Fruit fly (Drosophila melanogaster) whole organism, embryonic: ENCODE data around the gene fru.

Experiments used
- Ada2b ChIP-seq: fragments of 200-800 bp; sonication (Bioruptor generic); IDR thresholded peaks from 2 replicates; pipeline ENCODE4 v1.3.6; 2022; ENCODE audit warnings: missing biosample characterization, missing genetic modification characterization
- Atf-2 ChIP-seq: fragments of 200-800 bp; sonication (Bioruptor generic); optimal IDR thresholded peaks from 2 replicates; lab custom pipeline; 2016; ENCODE audit warnings: missing biosample characterization, missing genetic modification characterization
- Atf3 ChIP-seq: fragments of 200-800 bp; sonication (Bioruptor generic); optimal IDR thresholded peaks from 3 replicates; lab custom pipeline; 2016; ENCODE audit warnings: missing biosample characterization, missing genetic modification characterization
- Bdp1 ChIP-seq: fragments of 200-800 bp; sonication (Bioruptor generic); optimal IDR thresholded peaks from 3 replicates; lab custom pipeline; 2016; ENCODE audit warnings: missing biosample characterization, missing genetic modification characterization
- CG10147 ChIP-seq: fragments of 200-800 bp; sonication (Bioruptor generic); optimal IDR thresholded peaks from 2 replicates; lab custom pipeline; 2019; ENCODE audit warnings: missing biosample characterization, mild to moderate bottlenecking, missing genetic modification characterization, moderate library complexity
- CG1024 ChIP-seq: fragments of 200-800 bp; sonication (Bioruptor generic); IDR thresholded peaks from 2 replicates; pipeline ENCODE4 v1.3.6; 2022; ENCODE audit warnings: missing biosample characterization, missing genetic modification characterization
- CG11398 ChIP-seq: fragments of 200-800 bp; sonication (Bioruptor generic); optimal IDR thresholded peaks from 2 replicates; lab custom pipeline; 2016; ENCODE audit warnings: missing biosample characterization, missing genetic modification characterization
- CG11456 ChIP-seq: fragments of 200-800 bp; sonication (Bioruptor generic); IDR thresholded peaks from 3 replicates; pipeline ENCODE4 v1.3.6; 2022; ENCODE audit warnings: missing biosample characterization, missing genetic modification characterization
- CG11560 ChIP-seq: fragments of 200-800 bp; sonication (Bioruptor generic); IDR thresholded peaks from 3 replicates; pipeline ENCODE4 v1.3.6; 2022; ENCODE audit warnings: missing biosample characterization, missing genetic modification characterization
- CG1233 ChIP-seq: fragments of 200-800 bp; sonication (Bioruptor generic); optimal IDR thresholded peaks from 4 replicates; lab custom pipeline; 2018; ENCODE audit warnings: missing biosample characterization, mild to moderate bottlenecking, missing genetic modification characterization
- CG13296 ChIP-seq: fragments of 200-800 bp; sonication (Bioruptor generic); optimal IDR thresholded peaks from 3 replicates; lab custom pipeline; 2018; ENCODE audit warnings: missing biosample characterization, mild to moderate bottlenecking, missing genetic modification characterization
- CG1603 ChIP-seq: fragments of 200-800 bp; sonication (Bioruptor generic); optimal IDR thresholded peaks from 2 replicates; lab custom pipeline; 2019; ENCODE audit warnings: missing biosample characterization, mild to moderate bottlenecking, missing genetic modification characterization, moderate library complexity
- CG16863 ChIP-seq: fragments of 200-800 bp; sonication (Bioruptor generic); optimal IDR thresholded peaks from 3 replicates; lab custom pipeline; 2016; ENCODE audit warnings: missing biosample characterization, missing genetic modification characterization
- CG2678 ChIP-seq: fragments of 200-800 bp; sonication (Bioruptor generic); optimal IDR thresholded peaks from 3 replicates; lab custom pipeline; 2019; ENCODE audit warnings: missing biosample characterization, mild to moderate bottlenecking, missing genetic modification characterization, moderate library complexity
- CG2712 ChIP-seq: fragments of 200-800 bp; optimal IDR thresholded peaks from 3 replicates; lab custom pipeline; 2019; ENCODE audit warnings: missing biosample characterization, mild to moderate bottlenecking, missing genetic modification characterization, moderate library complexity
- CG3281 ChIP-seq: fragments of 200-800 bp; sonication (Bioruptor generic); optimal IDR thresholded peaks from 3 replicates; lab custom pipeline; 2017; ENCODE audit warnings: missing biosample characterization, mild to moderate bottlenecking, missing genetic modification characterization
- CG34376 ChIP-seq: fragments of 200-800 bp; sonication (Bioruptor generic); optimal IDR thresholded peaks from 2 replicates; lab custom pipeline; 2018; ENCODE audit warnings: missing biosample characterization, mild to moderate bottlenecking, missing genetic modification characterization
- CG3995 ChIP-seq: fragments of 200-800 bp; sonication (Bioruptor generic); optimal IDR thresholded peaks from 3 replicates; lab custom pipeline; 2016; ENCODE audit warnings: missing biosample characterization, missing genetic modification characterization
- CG5180 ChIP-seq: fragments of 200-800 bp; sonication (Bioruptor generic); optimal IDR thresholded peaks from 3 replicates; lab custom pipeline; 2017; ENCODE audit warnings: missing biosample characterization, missing genetic modification characterization, mild to moderate bottlenecking, moderate library complexity, missing genetic modification reagents
- CG5245 ChIP-seq: fragments of 200-800 bp; sonication (Bioruptor generic); optimal IDR thresholded peaks from 3 replicates; lab custom pipeline; 2016; ENCODE audit warnings: missing biosample characterization, missing genetic modification characterization
- CG6683 ChIP-seq: fragments of 200-800 bp; sonication (Bioruptor generic); optimal IDR thresholded peaks from 2 replicates; lab custom pipeline; 2017; ENCODE audit warnings: missing biosample characterization, mild to moderate bottlenecking, missing genetic modification characterization, missing genetic modification reagents
- CG6791 ChIP-seq: fragments of 200-800 bp; sonication (Bioruptor generic); IDR thresholded peaks from 3 replicates; pipeline ENCODE4 v1.3.6; 2022; ENCODE audit warnings: missing biosample characterization, missing genetic modification characterization; ENCODE audit not compliant: partially characterized antibody
- CG7357 ChIP-seq: fragments of 200-800 bp; sonication (Bioruptor generic); IDR thresholded peaks from 3 replicates; pipeline ENCODE4 v1.3.6; 2022; ENCODE audit warnings: missing biosample characterization, missing genetic modification characterization
- CG7745 ChIP-seq: fragments of 200-800 bp; sonication (Bioruptor generic); optimal IDR thresholded peaks from 2 replicates; lab custom pipeline; 2018; ENCODE audit warnings: missing biosample characterization, mild to moderate bottlenecking, missing genetic modification characterization, moderate library complexity
- CG9932 ChIP-seq: fragments of 200-800 bp; sonication (Bioruptor generic); IDR thresholded peaks from 2 replicates; pipeline ENCODE4 v1.3.6; 2022; ENCODE audit warnings: missing biosample characterization, missing genetic modification characterization
- CoRest ChIP-seq: fragments of 200-800 bp; sonication (Bioruptor generic); optimal IDR thresholded peaks from 3 replicates; lab custom pipeline; 2018; ENCODE audit warnings: missing biosample characterization, mild to moderate bottlenecking, missing genetic modification characterization, moderate library complexity
- Dip3 ChIP-seq: fragments of 200-800 bp; sonication (Bioruptor generic); optimal IDR thresholded peaks from 3 replicates; lab custom pipeline; 2016; ENCODE audit warnings: missing biosample characterization, missing genetic modification characterization
- Gsc ChIP-seq: fragments of 200-800 bp; sonication (Bioruptor generic); IDR thresholded peaks from 2 replicates; pipeline ENCODE4 v1.3.6; 2022; ENCODE audit warnings: missing biosample characterization, missing genetic modification characterization
- Gug ChIP-seq: fragments of 200-800 bp; sonication (Bioruptor generic); IDR thresholded peaks from 4 replicates; pipeline ENCODE4 v1.3.6; 2022; ENCODE audit warnings: missing biosample characterization, missing genetic modification characterization
- HLH3B ChIP-seq: fragments of 200-800 bp; sonication (Bioruptor generic); IDR thresholded peaks from 2 replicates; pipeline ENCODE4 v1.3.6; 2022; ENCODE audit warnings: missing biosample characterization, missing genetic modification characterization
- Hand ChIP-seq: fragments of 200-800 bp; sonication (Bioruptor generic); optimal IDR thresholded peaks from 2 replicates; lab custom pipeline; 2017; ENCODE audit warnings: mild to moderate bottlenecking, missing biosample characterization, missing genetic modification reagents, missing genetic modification characterization
- Lim3 ChIP-seq: fragments of 200-800 bp; sonication (Bioruptor generic); IDR thresholded peaks from 2 replicates; pipeline ENCODE4 v1.3.6; 2022; ENCODE audit warnings: missing biosample characterization, missing genetic modification characterization
- Mad ChIP-seq: fragments of 200-800 bp; sonication (Bioruptor generic); optimal IDR thresholded peaks from 2 replicates; lab custom pipeline; 2016; ENCODE audit warnings: missing biosample characterization, missing genetic modification characterization
- Poxn ChIP-seq: fragments of 200-800 bp; sonication (Bioruptor generic); IDR thresholded peaks from 2 replicates; pipeline ENCODE4 v1.3.6; 2022; ENCODE audit warnings: missing biosample characterization, missing genetic modification characterization
- Rx ChIP-seq: fragments of 200-800 bp; sonication (Bioruptor generic); IDR thresholded peaks from 2 replicates; pipeline ENCODE4 v1.3.6; 2022; ENCODE audit warnings: missing biosample characterization, missing genetic modification characterization
- Stat92E ChIP-seq, 3 experiments: fragments of >200 bp in 2 of 3; fragments of 200-800 bp in 1 of 3; sonication (Bioruptor generic) in 1 of 3; optimal IDR thresholded peaks; 2 replicates each; lab custom pipeline; 2017 to 2019; ENCODE audit warnings: missing biosample characterization in 3 of 3, missing genetic modification characterization in 3 of 3, mild to moderate bottlenecking in 1 of 3, moderate library complexity in 1 of 3
- TFAM ChIP-seq: fragments of 200-800 bp; sonication (Bioruptor generic); optimal IDR thresholded peaks from 2 replicates; lab custom pipeline; 2017; ENCODE audit warnings: missing biosample characterization, missing genetic modification characterization, inconsistent platforms
- crp ChIP-seq, 2 experiments: fragments of 200-800 bp; sonication (Bioruptor generic); optimal IDR thresholded peaks; 2 replicates in 1 of 2; 3 replicates in 1 of 2; lab custom pipeline; 2017; ENCODE audit warnings: missing biosample characterization in 2 of 2, missing genetic modification characterization in 2 of 2, mild to moderate bottlenecking in 1 of 2, moderate library complexity in 1 of 2
- dan ChIP-seq: fragments of 200-800 bp; sonication (Bioruptor generic); IDR thresholded peaks from 2 replicates; pipeline ENCODE4 v1.3.6; 2022; ENCODE audit warnings: missing biosample characterization, missing genetic modification characterization
- gem ChIP-seq: fragments of 200-800 bp; sonication (Bioruptor generic); optimal IDR thresholded peaks from 2 replicates; lab custom pipeline; 2019; ENCODE audit warnings: missing biosample characterization, mild to moderate bottlenecking, missing genetic modification characterization, moderate library complexity
- gro ChIP-seq: fragments of 200-800 bp; sonication (Bioruptor generic); optimal IDR thresholded peaks from 2 replicates; lab custom pipeline; 2016; ENCODE audit warnings: missing biosample characterization, missing genetic modification characterization
- hb ChIP-seq: fragments of 200-800 bp; sonication (Bioruptor generic); IDR thresholded peaks from 3 replicates; pipeline ENCODE4 v1.3.6; 2022; ENCODE audit warnings: missing biosample characterization, missing genetic modification characterization; ENCODE audit not compliant: partially characterized antibody
- lab ChIP-seq: fragments of 200-800 bp; sonication (Bioruptor generic); optimal IDR thresholded peaks from 3 replicates; lab custom pipeline; 2017; ENCODE audit warnings: missing biosample characterization, missing genetic modification characterization, mild to moderate bottlenecking, moderate library complexity, missing genetic modification reagents
- row ChIP-seq: fragments of 200-800 bp; sonication (Bioruptor generic); IDR thresholded peaks from 3 replicates; pipeline ENCODE4 v1.3.6; 2022; ENCODE audit warnings: missing biosample characterization, missing genetic modification characterization
- sd ChIP-seq: fragments of 200-800 bp; sonication (Bioruptor generic); optimal IDR thresholded peaks from 3 replicates; lab custom pipeline; 2018; ENCODE audit warnings: missing biosample characterization, mild to moderate bottlenecking, missing genetic modification characterization, moderate library complexity
- slou ChIP-seq: fragments of 200-800 bp; sonication (Bioruptor generic); optimal IDR thresholded peaks from 3 replicates; lab custom pipeline; 2016; ENCODE audit warnings: missing biosample characterization, missing genetic modification characterization
- vvl ChIP-seq: fragments of 200-800 bp; sonication (Bioruptor generic); IDR thresholded peaks from 2 replicates; pipeline ENCODE4 v1.3.6; 2022; ENCODE audit warnings: missing biosample characterization, missing genetic modification characterization
- yki ChIP-seq: fragments of >200 bp; optimal IDR thresholded peaks from 3 replicates; lab custom pipeline; 2018
- z ChIP-seq: fragments of 200-800 bp; sonication (Bioruptor generic); IDR thresholded peaks from 3 replicates; pipeline ENCODE4 v1.3.6; 2022; ENCODE audit warnings: missing biosample characterization, missing genetic modification characterization
- zf30C ChIP-seq: fragments of 200-800 bp; sonication (Bioruptor generic); optimal IDR thresholded peaks from 3 replicates; lab custom pipeline; 2018; ENCODE audit warnings: missing biosample characterization, mild to moderate bottlenecking, missing genetic modification characterization

The fru gene

DNA sequence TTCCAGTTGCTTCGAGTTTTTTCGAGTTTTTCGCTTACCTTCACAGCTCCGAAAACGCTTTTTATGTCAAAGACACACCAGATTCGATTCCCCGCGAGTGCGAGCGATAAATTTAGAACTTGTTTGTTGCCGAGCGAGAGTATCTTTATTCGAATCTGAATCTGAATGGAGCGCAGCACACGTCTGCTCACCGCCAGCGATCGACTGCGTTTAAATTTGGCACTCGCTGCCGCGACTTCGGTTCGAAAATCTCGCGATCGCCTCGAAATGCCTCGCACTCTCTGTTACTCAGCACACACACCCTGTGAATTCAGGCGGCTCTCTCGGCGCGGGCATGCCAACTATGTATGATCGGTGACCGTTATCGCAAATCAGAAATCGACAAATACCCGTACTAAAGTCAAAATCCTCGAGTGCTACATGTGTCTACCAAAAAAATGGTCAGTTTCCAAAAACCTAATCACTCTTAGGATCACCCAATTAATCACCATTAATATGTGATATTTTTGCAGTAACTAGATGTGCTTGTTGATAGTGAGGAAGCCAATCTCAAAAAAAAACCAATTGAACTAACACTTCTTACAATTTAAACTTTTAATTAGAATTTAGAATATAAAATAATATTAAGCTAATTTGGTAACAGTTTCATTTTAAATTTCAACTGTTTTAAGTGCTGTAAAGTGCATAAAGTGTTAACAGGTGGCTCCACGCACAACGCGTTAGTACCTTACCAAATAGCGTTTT, 146.3 kb downstream of the fru start, which contains the start of gene Vha100-2:
Gene Vha100-2 (minus strand): TSS at position 216 of the 744 bp plus-strand sequence.
- peak; percentile 63 for TF ChIP-seq CoRest (tag; lab: Kevin White, UChicago)
- TF ChIP-seq CG1233 (GFP tag; lab: Kevin White, UChicago) = no peak
- peak; percentile 69; the same call in 2 of the 3 replicates for TF ChIP-seq CG11456 (GFP tag; lab: Robert Waterston, UW)
- peak; percentile 25 for TF ChIP-seq lab
- TF ChIP-seq Bdp1 (GFP tag; lab: Kevin White, UChicago) = no peak
- TF ChIP-seq Atf-2 (GFP tag; lab: Kevin White, UChicago) = no peak
- no peak for TF ChIP-seq CG2712
- TF ChIP-seq CG3281 = peak; percentile 26
- peak; percentile 59 for TF ChIP-seq HLH3B
- TF ChIP-seq Rx = no peak
- peak in 1 of 2 experiments; percentile 79 for TF ChIP-seq crp (GFP tag; optimal IDR thresholded peaks at IDR 0.05; lab: Kevin White, UChicago)
- TF ChIP-seq CG5245 = no peak
- TF ChIP-seq CG3995 = peak; percentile 90
- peak; percentile 67 for TF ChIP-seq CG1603 (tag; lab: Kevin White, UChicago)
- peak; percentile 33; the same call in 1 of the 4 replicates for TF ChIP-seq Gug (GFP tag; lab: Robert Waterston, UW)
- TF ChIP-seq CG11398 = no peak
- TF ChIP-seq CG1024 = peak; percentile 13; the same call in 1 of the 2 replicates
- peak; percentile 67 for TF ChIP-seq CG34376 (GFP tag; lab: Kevin White, UChicago)
- peak; percentile 83 for TF ChIP-seq row (GFP tag; lab: Robert Waterston, UW)
- no peak for TF ChIP-seq yki (lab: Kevin White, UChicago)
- peak in 1 of 3 experiments; percentile 16 for TF ChIP-seq Stat92E (GFP tag; optimal IDR thresholded peaks at IDR 0.05; lab: Kevin White, UChicago)
- peak; percentile 33 for TF ChIP-seq CG2678 (tag; lab: Kevin White, UChicago)
- peak; percentile 60 for TF ChIP-seq CG9932
- peak; percentile 57; the same call in 2 of the 3 replicates for TF ChIP-seq z (GFP tag; lab: Robert Waterston, UW)
- TF ChIP-seq CG7357 = no peak; the same call in 2 of the 3 replicates
- TF ChIP-seq Atf3 (GFP tag; lab: Kevin White, UChicago) = no peak
- TF ChIP-seq CG16863 (GFP tag; lab: Kevin White, UChicago) = no peak
- no peak for TF ChIP-seq hb (GFP tag; lab: Robert Waterston, UW)
- no peak for TF ChIP-seq TFAM (GFP tag; lab: Kevin White, UChicago)
- peak; percentile 35 for TF ChIP-seq Hand
- TF ChIP-seq Mad (GFP tag; lab: Kevin White, UChicago) = no peak
- TF ChIP-seq gro (GFP tag; lab: Kevin White, UChicago) = no peak
- TF ChIP-seq vvl (GFP tag; lab: Robert Waterston, UW) = peak; percentile 28
- peak; percentile 81 for TF ChIP-seq sd (tag; lab: Kevin White, UChicago)
- TF ChIP-seq gem = no peak
- peak; percentile 7 for TF ChIP-seq zf30C (GFP tag; lab: Kevin White, UChicago)
- TF ChIP-seq CG7745 (tag; lab: Kevin White, UChicago) = no peak
- TF ChIP-seq CG11560 = no peak
- peak; percentile 23 for TF ChIP-seq CG5180 (GFP tag; lab: Kevin White, UChicago)
- no peak for TF ChIP-seq Gsc (GFP tag; lab: Robert Waterston, UW)
- TF ChIP-seq CG10147 (GFP tag; lab: Kevin White, UChicago) = no peak
- no peak for TF ChIP-seq Dip3
- no peak for TF ChIP-seq Poxn (GFP tag; lab: Robert Waterston, UW)
- no peak for TF ChIP-seq dan (GFP tag; lab: Robert Waterston, UW)
- TF ChIP-seq CG13296 (GFP tag; lab: Kevin White, UChicago) = peak; percentile 56
- no peak for TF ChIP-seq slou (GFP tag; lab: Kevin White, UChicago)
- no peak for TF ChIP-seq CG6683 (GFP tag; lab: Kevin White, UChicago)
- TF ChIP-seq Lim3 = no peak
- no peak for TF ChIP-seq Ada2b (GFP tag; lab: Robert Waterston, UW)
- no peak for TF ChIP-seq CG6791 (GFP tag; lab: Robert Waterston, UW)
